Fruit fly (Drosophila melanogaster): ENCODE results near the gene ND-42.

The ND-42 gene

DNA sequence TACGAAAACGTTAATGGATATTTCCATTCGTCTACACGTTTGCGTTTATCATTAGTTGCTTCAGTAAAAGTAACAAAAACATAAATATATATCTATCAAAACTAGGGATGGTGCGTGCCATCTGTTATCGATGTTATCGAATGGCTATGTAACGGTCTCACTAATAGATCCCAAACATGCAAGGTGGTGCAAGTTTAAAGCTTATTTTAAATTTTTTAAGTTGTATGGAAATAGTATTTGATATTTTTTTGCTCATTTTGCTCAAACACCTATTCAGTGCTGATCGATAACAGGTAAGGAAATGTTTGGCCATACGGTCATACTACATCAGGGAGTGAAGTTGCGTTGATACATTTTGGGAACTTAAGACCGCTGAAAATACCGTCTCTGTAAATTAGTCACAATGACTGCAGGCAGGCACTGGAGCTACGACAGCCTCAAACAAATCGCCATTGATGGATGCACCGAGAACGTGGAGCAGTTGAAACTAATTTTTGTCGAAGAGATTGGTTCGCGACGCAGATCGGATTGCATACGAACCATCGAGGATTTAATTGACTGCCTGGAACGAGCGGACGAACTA lies 6.7 kb downstream of the ND-42 start, which contains the start of the genes CG45099, CG6015, pit and Fadd (continued):
- peak; percentile 7 for TF ChIP-seq CG2712 (tag; optimal IDR thresholded peaks at IDR 0.05)
- TF ChIP-seq CG18011 (GFP tag; optimal IDR thresholded peaks at IDR 0.05): no peak
- TF ChIP-seq Scr (GFP tag; IDR thresholded peaks at IDR 0.05; ENCODE audit: partially characterized antibody): peak; percentile 71
- TF ChIP-seq gt (GFP tag; IDR thresholded peaks at IDR 0.05): no peak
- TF ChIP-seq slou (GFP tag; optimal IDR thresholded peaks at IDR 0.05): no peak
- no peak for TF ChIP-seq croc (GFP tag; conservative IDR thresholded peaks at IDR 0.05)
- no peak for TF ChIP-seq seq (GFP tag; IDR thresholded peaks at IDR 0.05)
- TF ChIP-seq usp (GFP tag; optimal IDR thresholded peaks at IDR 0.05): no peak
- TF ChIP-seq cato (GFP tag; optimal IDR thresholded peaks at IDR 0.05; ENCODE audit: borderline replicate concordance): no peak
- TF ChIP-seq hkb (optimal IDR thresholded peaks at IDR 0.05): no peak
- no peak for TF ChIP-seq hkb (GFP tag; IDR thresholded peaks at IDR 0.05)
- TF ChIP-seq gsb (GFP tag; IDR thresholded peaks at IDR 0.05): no peak
- TF ChIP-seq Gug (GFP tag; IDR thresholded peaks at IDR 0.05): no peak
- TF ChIP-seq CG9932 (GFP tag; IDR thresholded peaks at IDR 0.05): peak; percentile 9; the same call in 1 of the 2 replicates
- no peak for TF ChIP-seq Hmr (GFP tag; optimal IDR thresholded peaks at IDR 0.05)
- TF ChIP-seq CG9876 (GFP tag; optimal IDR thresholded peaks at IDR 0.05): no peak
- TF ChIP-seq Kr (GFP tag; optimal IDR thresholded peaks at IDR 0.05): no peak
- TF ChIP-seq CG10979 (tag; optimal IDR thresholded peaks at IDR 0.05): no peak
- TF ChIP-seq HLH54F (GFP tag; optimal IDR thresholded peaks at IDR 0.05): no peak
- TF ChIP-seq kni (GFP tag; optimal IDR thresholded peaks at IDR 0.05): no peak
- no peak for TF ChIP-seq hb (GFP tag; IDR thresholded peaks at IDR 0.05; ENCODE audit: partially characterized antibody)
- TF ChIP-seq gce (GFP tag; IDR thresholded peaks at IDR 0.05): no peak
- TF ChIP-seq tin (GFP tag; optimal IDR thresholded peaks at IDR 0.05): no peak
- TF ChIP-seq Lhr (GFP tag; optimal IDR thresholded peaks at IDR 0.05): no peak
- TF ChIP-seq vvl (GFP tag; IDR thresholded peaks at IDR 0.05): no peak
- peak; percentile 16 for TF ChIP-seq CG3995 (GFP tag; optimal IDR thresholded peaks at IDR 0.05)
- no peak for TF ChIP-seq trh (GFP tag; optimal IDR thresholded peaks at IDR 0.05)
- TF ChIP-seq CG18619 (GFP tag; optimal IDR thresholded peaks at IDR 0.05): no peak
- TF ChIP-seq aop (GFP tag; IDR thresholded peaks at IDR 0.05): no peak
- no peak for TF ChIP-seq CG16779 (GFP tag; IDR thresholded peaks at IDR 0.05)
- no peak for TF ChIP-seq h (optimal IDR thresholded peaks at IDR 0.05)
- no peak for TF ChIP-seq p53 (GFP tag; optimal IDR thresholded peaks at IDR 0.05)
- TF ChIP-seq grau (tag; optimal IDR thresholded peaks at IDR 0.05): no peak
- no peak for TF ChIP-seq CG13296 (GFP tag; optimal IDR thresholded peaks at IDR 0.05)
- TF ChIP-seq CG12219 (GFP tag; optimal IDR thresholded peaks at IDR 0.05): no peak
- no peak for TF ChIP-seq CG8359 (GFP tag; optimal IDR thresholded peaks at IDR 0.05; ENCODE audit: borderline replicate concordance)
- TF ChIP-seq CG2889 (GFP tag; IDR thresholded peaks at IDR 0.05): no peak
- no peak for TF ChIP-seq NK7.1 (GFP tag; optimal IDR thresholded peaks at IDR 0.05)
- TF ChIP-seq en (GFP tag; optimal IDR thresholded peaks at IDR 0.05): no peak
- no peak for TF ChIP-seq CG31441 (GFP tag; IDR thresholded peaks at IDR 0.05)
- 0 out of 2 replicates have a peak, but pooled peaks have one; percentile 11 for TF ChIP-seq NFAT (GFP tag; IDR thresholded peaks at IDR 0.05)
- TF ChIP-seq caup (GFP tag; optimal IDR thresholded peaks at IDR 0.05; ENCODE audit: severe bottlenecking): no peak
- no peak for TF ChIP-seq CG11504 (tag; optimal IDR thresholded peaks at IDR 0.05)
- no peak for TF ChIP-seq corto (GFP tag; optimal IDR thresholded peaks at IDR 0.05)
- no peak for TF ChIP-seq Hmx (GFP tag; optimal IDR thresholded peaks at IDR 0.05)
- TF ChIP-seq onecut (GFP tag; IDR thresholded peaks at IDR 0.05): no peak
- no peak for TF ChIP-seq CG3726 (GFP tag; IDR thresholded peaks at IDR 0.05)
- no peak for TF ChIP-seq Hr3 (GFP tag; optimal IDR thresholded peaks at IDR 0.05)
- TF ChIP-seq ap (GFP tag; IDR thresholded peaks at IDR 0.05): no peak
- no peak for TF ChIP-seq lola (GFP tag; optimal IDR thresholded peaks at IDR 0.05)
- no peak for TF ChIP-seq Chrac-16 (GFP tag; optimal IDR thresholded peaks at IDR 0.05)
- no peak for TF ChIP-seq eyg (GFP tag; optimal IDR thresholded peaks at IDR 0.05)

All from whole organism, embryonic.